Fruit fly (Drosophila melanogaster) whole organism, pupa: Measurements from ENCODE around the gene CG43390.

Source experiments
- CG10348 ChIP-seq: fragments of 200-800 bp; sonication (Bioruptor generic); IDR thresholded peaks from 2 replicates; pipeline ENCODE4 v1.3.6; 2022; ENCODE audit warnings: missing biosample characterization, missing genetic modification characterization
- CG12605 ChIP-seq: fragments of 200-800 bp; sonication (Bioruptor generic); IDR thresholded peaks from 2 replicates; pipeline ENCODE4 v1.3.6; 2022; ENCODE audit warnings: missing biosample characterization, missing genetic modification characterization
- CG13204 ChIP-seq: fragments of 200-800 bp; sonication (Bioruptor generic); optimal IDR thresholded peaks from 2 replicates; lab custom pipeline; 2018; ENCODE audit warnings: missing biosample characterization, mild to moderate bottlenecking, missing genetic modification characterization, moderate library complexity
- CG14655 ChIP-seq: fragments of 200-800 bp; sonication (Bioruptor generic); optimal IDR thresholded peaks from 3 replicates; lab custom pipeline; 2017; ENCODE audit warnings: mild to moderate bottlenecking, missing biosample characterization, missing genetic modification reagents, missing genetic modification characterization
- CG15710 ChIP-seq: fragments of 200-800 bp; sonication (Bioruptor generic); optimal IDR thresholded peaks from 2 replicates; lab custom pipeline; 2018; ENCODE audit warnings: missing biosample characterization, mild to moderate bottlenecking, missing genetic modification characterization, moderate library complexity
- CG17806 ChIP-seq: fragments of 200-800 bp; sonication (Bioruptor generic); optimal IDR thresholded peaks from 2 replicates; lab custom pipeline; 2018; ENCODE audit warnings: missing biosample characterization, mild to moderate bottlenecking, missing genetic modification characterization, moderate library complexity
- CG32121 ChIP-seq: fragments of 200-800 bp; sonication (Bioruptor generic); IDR thresholded peaks from 2 replicates; pipeline ENCODE4 v1.3.6; 2022; ENCODE audit warnings: missing biosample characterization, missing genetic modification characterization
- CG34367 ChIP-seq: fragments of 200-800 bp; sonication (Bioruptor generic); optimal IDR thresholded peaks from 2 replicates; lab custom pipeline; 2018; ENCODE audit warnings: missing biosample characterization, mild to moderate bottlenecking, missing genetic modification characterization
- CG4496 ChIP-seq: fragments of 200-800 bp; sonication (Bioruptor generic); IDR thresholded peaks from 3 replicates; pipeline ENCODE4 v1.3.6; 2022; ENCODE audit warnings: missing biosample characterization, missing genetic modification characterization
- CG8159 ChIP-seq: fragments of 200-800 bp; sonication (Bioruptor generic); optimal IDR thresholded peaks from 3 replicates; lab custom pipeline; 2018; ENCODE audit warnings: missing biosample characterization, mild to moderate bottlenecking, missing genetic modification characterization, moderate library complexity
- CG8301 ChIP-seq: fragments of 200-800 bp; sonication (Bioruptor generic); optimal IDR thresholded peaks from 2 replicates; lab custom pipeline; 2018; ENCODE audit warnings: missing biosample characterization, mild to moderate bottlenecking, missing genetic modification characterization
- CG9948 ChIP-seq: fragments of 200-800 bp; sonication (Bioruptor generic); optimal IDR thresholded peaks from 2 replicates; lab custom pipeline; 2018; ENCODE audit warnings: missing biosample characterization, mild to moderate bottlenecking, missing genetic modification characterization, moderate library complexity
- D1 ChIP-seq: fragments of 200-800 bp; sonication (Bioruptor generic); optimal IDR thresholded peaks from 2 replicates; lab custom pipeline; 2018; ENCODE audit warnings: missing biosample characterization, mild to moderate bottlenecking, missing genetic modification characterization, moderate library complexity
- EcR ChIP-seq: fragments of 200-800 bp; sonication (Bioruptor generic); optimal IDR thresholded peaks from 3 replicates; lab custom pipeline; 2019; ENCODE audit warnings: missing biosample characterization, missing genetic modification characterization, mild to moderate bottlenecking, moderate library complexity, missing genetic modification reagents
- Ets98B ChIP-seq: fragments of 200-800 bp; sonication (Bioruptor generic); IDR thresholded peaks from 2 replicates; pipeline ENCODE4 v1.3.6; 2022; ENCODE audit warnings: missing biosample characterization, missing genetic modification characterization
- Pif1A ChIP-seq: fragments of 200-800 bp; sonication (Bioruptor generic); optimal IDR thresholded peaks from 3 replicates; lab custom pipeline; 2016; ENCODE audit warnings: missing biosample characterization, missing genetic modification characterization
- Pif1B ChIP-seq: fragments of 200-800 bp; sonication (Bioruptor generic); optimal IDR thresholded peaks from 3 replicates; lab custom pipeline; 2016; ENCODE audit warnings: missing biosample characterization, missing genetic modification characterization
- Snoo ChIP-seq: fragments of 200-800 bp; sonication (Bioruptor generic); optimal IDR thresholded peaks from 3 replicates; lab custom pipeline; 2017; ENCODE audit warnings: missing biosample characterization, mild to moderate bottlenecking, missing genetic modification characterization, inconsistent platforms
- fd96Ca ChIP-seq: fragments of 200-800 bp; sonication (Bioruptor generic); IDR thresholded peaks from 3 replicates; pipeline ENCODE4 v1.3.6; 2022; ENCODE audit warnings: missing biosample characterization, missing genetic modification characterization
- gl ChIP-seq: fragments of 200-800 bp; sonication (Bioruptor generic); optimal IDR thresholded peaks from 2 replicates; lab custom pipeline; 2018; ENCODE audit warnings: missing biosample characterization, mild to moderate bottlenecking, missing genetic modification characterization
- rn ChIP-seq: fragments of 200-800 bp; sonication (Bioruptor generic); IDR thresholded peaks from 2 replicates; pipeline ENCODE4 v1.3.6; 2022; ENCODE audit warnings: missing biosample characterization, missing genetic modification characterization

Gene CG43390

DNA sequence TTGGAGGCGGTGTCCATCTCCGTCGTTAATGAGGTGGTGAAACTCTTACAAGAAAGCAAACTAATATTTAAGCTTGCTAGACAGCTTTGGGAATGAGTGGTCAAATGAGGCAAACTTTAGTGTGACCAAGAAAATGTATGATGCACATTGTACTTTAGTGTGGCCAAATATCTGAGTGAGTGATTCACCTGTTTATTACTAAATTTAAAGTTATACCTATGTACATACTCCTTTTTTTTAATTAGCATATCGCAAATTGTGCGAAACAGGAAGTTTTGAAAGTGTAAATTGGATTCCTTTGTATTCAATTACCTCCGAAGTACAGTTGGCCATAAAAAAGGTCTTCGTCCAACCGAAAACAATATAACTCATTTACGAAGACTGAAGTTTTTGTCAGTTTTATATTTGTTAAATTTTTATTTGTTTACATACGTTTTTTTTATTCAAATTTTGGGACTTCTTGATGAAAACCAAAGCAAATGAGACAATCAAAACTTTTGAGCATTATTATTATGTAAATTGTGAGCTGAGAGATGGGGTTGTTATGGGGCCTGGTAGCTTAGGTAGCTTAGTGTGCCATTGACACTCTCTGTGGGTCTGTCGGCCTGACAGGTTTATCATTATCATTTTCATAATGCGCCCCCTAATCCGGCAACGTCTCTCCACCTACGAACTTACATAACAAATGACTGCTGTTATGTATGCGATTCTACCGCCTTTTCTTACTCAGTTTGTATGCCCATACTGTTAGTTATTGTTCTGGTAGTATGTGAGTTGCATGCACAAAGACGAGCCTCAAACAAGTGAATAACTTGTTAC is 40.0 kb downstream of the CG43390 start:
- TF ChIP-seq CG9948 (tag; lab: Kevin White, UChicago), result no peak
- no peak for TF ChIP-seq Ets98B (GFP tag; lab: Robert Waterston, UW)
- TF ChIP-seq CG14655, result no peak
- TF ChIP-seq CG12605, result no peak
- no peak for TF ChIP-seq CG8159 (tag; lab: Kevin White, UChicago)
- TF ChIP-seq Pif1B (GFP tag; lab: Kevin White, UChicago), result no peak
- no peak for TF ChIP-seq rn
- no peak for TF ChIP-seq fd96Ca
- no peak for TF ChIP-seq gl (tag; lab: Kevin White, UChicago)
- no peak for TF ChIP-seq CG4496
- no peak for TF ChIP-seq D1 (tag; lab: Kevin White, UChicago)
- TF ChIP-seq CG34367, result no peak
- no peak for TF ChIP-seq CG17806 (tag; lab: Kevin White, UChicago)
- TF ChIP-seq CG10348 (GFP tag; lab: Robert Waterston, UW), result no peak
- no peak for TF ChIP-seq CG32121 (GFP tag; lab: Robert Waterston, UW)
- TF ChIP-seq Pif1A (GFP tag; lab: Kevin White, UChicago), result no peak
- TF ChIP-seq EcR, result no peak
- TF ChIP-seq CG8301 (tag; lab: Kevin White, UChicago), result no peak
- TF ChIP-seq CG13204 (GFP tag; lab: Kevin White, UChicago), result no peak

DNA sequence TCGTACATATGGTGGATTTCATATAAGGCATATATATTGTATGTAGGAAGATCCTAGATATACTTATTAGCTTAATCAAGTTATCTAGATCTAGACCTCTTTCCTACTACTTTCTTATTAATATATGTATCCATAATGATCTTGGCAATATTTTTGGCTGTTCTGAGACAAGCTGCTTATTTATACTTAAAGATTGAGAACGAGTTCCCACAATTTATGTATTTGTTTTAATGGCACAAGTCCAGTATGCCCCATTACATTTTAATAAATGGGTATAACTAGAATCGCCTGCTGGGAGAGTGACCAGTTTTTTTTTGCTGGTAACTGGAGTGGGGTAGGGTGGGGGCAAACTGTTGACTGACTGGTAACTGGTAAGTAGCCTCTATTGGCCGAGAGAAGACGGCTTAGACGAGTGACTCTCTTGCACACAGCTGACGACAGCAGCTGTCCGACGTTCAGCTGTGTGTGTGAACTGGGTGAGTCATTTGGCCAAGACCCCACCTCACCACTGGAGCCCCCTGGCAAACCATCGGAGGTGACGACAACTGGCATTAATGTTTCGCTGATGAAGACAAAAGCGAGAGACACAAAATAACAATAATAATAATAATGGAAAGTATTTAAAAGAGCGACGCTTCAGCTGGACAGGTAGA is 42.9 kb downstream of the CG43390 start:
- TF ChIP-seq CG34367, result no peak
- TF ChIP-seq CG4496, result peak; percentile 56; the same call in 2 of the 3 replicates
- peak; percentile 12 for TF ChIP-seq CG9948 (tag; lab: Kevin White, UChicago)
- no peak for TF ChIP-seq CG17806 (tag; lab: Kevin White, UChicago)
- no peak for TF ChIP-seq Snoo (tag; lab: Kevin White, UChicago)
- TF ChIP-seq Ets98B (GFP tag; lab: Robert Waterston, UW), result peak; percentile 14; the same call in 1 of the 2 replicates
- peak; percentile 34; the same call in 1 of the 2 replicates for TF ChIP-seq CG32121 (GFP tag; lab: Robert Waterston, UW)
- no peak; the same call in 2 of the 3 replicates for TF ChIP-seq fd96Ca
- TF ChIP-seq CG15710 (tag; lab: Kevin White, UChicago), result no peak
- 0 out of 2 replicates have a peak, but pooled peaks have one; percentile 18 for TF ChIP-seq rn
- TF ChIP-seq CG8301 (tag; lab: Kevin White, UChicago), result peak; percentile 63
- no peak for TF ChIP-seq CG10348 (GFP tag; lab: Robert Waterston, UW)
- TF ChIP-seq EcR, result no peak
- TF ChIP-seq CG14655, result peak; percentile 42
- TF ChIP-seq Pif1A (GFP tag; lab: Kevin White, UChicago), result peak; percentile 31

- TF ChIP-seq gl (tag; lab: Kevin White, UChicago) (no peak), CG14655 (peak; percentile 23), CG15710 (tag; lab: Kevin White, UChicago) (no peak), CG4496 (peak; percentile 75; the same call in 2 of the 3 replicates), CG8159 (tag; lab: Kevin White, UChicago) (peak; percentile 10), Ets98B (GFP tag; lab: Robert Waterston, UW) (peak; percentile 56; the same call in 1 of the 2 replicates), CG32121 (GFP tag; lab: Robert Waterston, UW) (0 out of 2 replicates have a peak, but pooled peaks have one; percentile 7), CG12605 (0 out of 2 replicates have a peak, but pooled peaks have one; percentile 18)
These were observed 43.6 kb downstream of the CG43390 start for dm6 chr3L:11536132-11536531.

- TF ChIP-seq CG8301 (tag; lab: Kevin White, UChicago), result no peak
- peak; percentile 29 for TF ChIP-seq CG14655
- no peak for TF ChIP-seq rn
- TF ChIP-seq Pif1B (GFP tag; lab: Kevin White, UChicago), result no peak
- no peak for TF ChIP-seq CG10348 (GFP tag; lab: Robert Waterston, UW)
- peak; percentile 39 for TF ChIP-seq CG32121 (GFP tag; lab: Robert Waterston, UW)
- peak; percentile 65 for TF ChIP-seq CG4496
- TF ChIP-seq Pif1A (GFP tag; lab: Kevin White, UChicago), result no peak
- peak; percentile 56; the same call in 2 of the 3 replicates for TF ChIP-seq fd96Ca
- peak; percentile 52 for TF ChIP-seq Ets98B (GFP tag; lab: Robert Waterston, UW)
- peak; percentile 8 for TF ChIP-seq Snoo (tag; lab: Kevin White, UChicago)
- no peak for TF ChIP-seq CG15710 (tag; lab: Kevin White, UChicago)
- TF ChIP-seq CG12605, result peak; percentile 53
- TF ChIP-seq CG17806 (tag; lab: Kevin White, UChicago), result no peak
- TF ChIP-seq D1 (tag; lab: Kevin White, UChicago), result no peak
These were observed 45.1 kb downstream of the CG43390 start for dm6 chr3L:11534391-11535246.
